Fruit fly (Drosophila melanogaster): ENCODE data around the gene pho.
A peak's percentile ranks its signal among the peaks of the same experiment; 100 is the strongest.

The pho gene

DNA sequence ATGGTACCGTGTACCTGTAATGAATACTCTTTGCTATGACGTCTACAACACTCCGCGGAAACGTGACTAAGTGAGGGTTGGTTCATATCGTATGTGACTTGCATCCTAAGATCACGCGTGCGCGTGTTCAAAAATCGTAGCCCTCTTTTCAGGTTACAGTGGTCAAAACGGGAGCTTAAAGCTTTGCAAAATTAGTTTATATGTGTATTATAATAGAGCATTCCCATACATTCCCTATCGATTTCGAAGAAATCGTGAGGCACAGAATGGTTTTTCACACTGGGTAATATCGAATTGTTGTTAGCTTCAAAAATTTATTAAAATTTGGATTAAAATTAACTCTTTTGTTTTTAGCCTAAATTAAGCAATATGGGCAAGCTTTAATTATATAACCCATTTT is 35.0 kb downstream of the pho start:
- peak; percentile 4 for TF ChIP-seq toe (GFP tag; optimal IDR thresholded peaks at IDR 0.05)
- no peak for TF ChIP-seq CG5204 (GFP tag; optimal IDR thresholded peaks at IDR 0.05)
- TF ChIP-seq bab1 (GFP tag; optimal IDR thresholded peaks at IDR 0.05) = peak; percentile 9
- peak; percentile 88 for TF ChIP-seq kay (GFP tag; ENCODE audit: borderline replicate concordance)

DNA sequence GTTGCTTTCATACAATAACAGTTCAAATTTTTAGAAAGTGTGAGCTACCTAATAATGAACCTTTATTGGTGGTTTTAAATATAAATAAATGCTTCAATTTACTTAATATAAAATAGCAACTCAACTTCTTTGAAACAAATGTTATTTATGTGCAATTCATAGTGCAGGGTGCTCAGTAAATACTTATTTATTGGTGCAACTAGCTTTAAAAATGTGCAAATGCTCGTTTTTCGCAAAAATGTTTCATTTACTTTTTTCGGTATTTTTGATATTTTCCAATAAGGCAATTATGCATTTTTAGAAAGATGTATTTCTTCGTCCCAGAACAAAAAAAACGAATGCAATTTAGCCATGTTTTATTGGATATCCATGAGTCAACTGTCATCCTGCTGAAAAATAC is 36.7 kb downstream of the pho start:
- TF ChIP-seq Hr96 (GFP tag; optimal IDR thresholded peaks at IDR 0.05) (no peak), ovo (GFP tag; optimal IDR thresholded peaks at IDR 0.05) (no peak), CG11617 (GFP tag; optimal IDR thresholded peaks at IDR 0.05) (no peak), Clk (GFP tag; optimal IDR thresholded peaks at IDR 0.05) (no peak), CG7101 (tag; optimal IDR thresholded peaks at IDR 0.05) (no peak), toe (GFP tag; optimal IDR thresholded peaks at IDR 0.05) (no peak), CG14711 (tag; optimal IDR thresholded peaks at IDR 0.05) (no peak), CG7045 (GFP tag; optimal IDR thresholded peaks at IDR 0.05) (no peak), pad (GFP tag; optimal IDR thresholded peaks at IDR 0.05) (no peak), cnc (optimal IDR thresholded peaks at IDR 0.05) (no peak), Mnt (GFP tag; optimal IDR thresholded peaks at IDR 0.05) (no peak), bab1 (GFP tag; optimal IDR thresholded peaks at IDR 0.05) (no peak)

- TF ChIP-seq tj (GFP tag; optimal IDR thresholded peaks at IDR 0.05) (no peak), Clk (GFP tag; optimal IDR thresholded peaks at IDR 0.05) (no peak), CG1620 (GFP tag; optimal IDR thresholded peaks at IDR 0.05) (no peak), cic (GFP tag; optimal IDR thresholded peaks at IDR 0.05) (no peak), cnc (optimal IDR thresholded peaks at IDR 0.05) (no peak), CG12768 (GFP tag; optimal IDR thresholded peaks at IDR 0.05) (no peak), CG11617 (GFP tag; optimal IDR thresholded peaks at IDR 0.05) (no peak), ovo (GFP tag; optimal IDR thresholded peaks at IDR 0.05) (no peak), Mnt (GFP tag; optimal IDR thresholded peaks at IDR 0.05) (no peak), CG7101 (tag; optimal IDR thresholded peaks at IDR 0.05) (no peak), Crg-1 (GFP tag; optimal IDR thresholded peaks at IDR 0.05) (no peak), pad (GFP tag; optimal IDR thresholded peaks at IDR 0.05) (no peak), bab1 (GFP tag; optimal IDR thresholded peaks at IDR 0.05) (no peak), kay (GFP tag; ENCODE audit: borderline replicate concordance) (no peak), CG33017 (tag; optimal IDR thresholded peaks at IDR 0.05) (no peak), CG5204 (GFP tag; optimal IDR thresholded peaks at IDR 0.05) (no peak), Hr96 (GFP tag; optimal IDR thresholded peaks at IDR 0.05) (no peak), toe (GFP tag; optimal IDR thresholded peaks at IDR 0.05) (no peak)
These were observed 54.4 kb downstream of the pho start for dm6 chr4:1127000-1127399.

dm6 chr4:1126290-1126689 is 55.1 kb downstream of the pho start, which contains the start of gene CG11155:
CG11155 (plus strand) TSS chr4:1126602.
- TF ChIP-seq Hr96 (GFP tag; optimal IDR thresholded peaks at IDR 0.05) (no peak), Mnt (GFP tag; optimal IDR thresholded peaks at IDR 0.05) (no peak), ovo (GFP tag; optimal IDR thresholded peaks at IDR 0.05) (no peak), CG11617 (GFP tag; optimal IDR thresholded peaks at IDR 0.05) (no peak), kay (GFP tag; ENCODE audit: borderline replicate concordance) (peak; percentile 85)

DNA sequence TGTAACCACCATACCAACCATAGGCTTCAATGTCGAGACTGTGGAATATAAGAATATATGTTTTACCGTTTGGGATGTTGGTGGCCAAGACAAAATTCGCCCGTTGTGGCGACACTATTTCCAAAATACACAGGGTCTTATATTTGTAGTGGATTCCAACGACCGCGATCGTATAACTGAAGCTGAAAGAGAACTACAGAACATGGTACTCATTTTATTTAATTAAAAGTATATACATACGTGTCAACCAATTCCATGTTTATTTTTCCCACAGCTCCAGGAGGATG is 57.0 kb downstream of the pho start:
- TF ChIP-seq cnc (optimal IDR thresholded peaks at IDR 0.05) = no peak
- peak; percentile 89 for TF ChIP-seq kay (GFP tag; ENCODE audit: borderline replicate concordance)

dm6 chr4:1123769-1124493 is 57.5 kb downstream of the pho start, which contains the start of gene Arf4:
Arf4 (plus strand) TSS chr4:1124167.
- no peak for TF ChIP-seq Mnt (GFP tag; optimal IDR thresholded peaks at IDR 0.05)
- no peak for TF ChIP-seq Clk (GFP tag; optimal IDR thresholded peaks at IDR 0.05)
- peak; percentile 57 for TF ChIP-seq bab1 (GFP tag; optimal IDR thresholded peaks at IDR 0.05)
- no peak for TF ChIP-seq toe (GFP tag; optimal IDR thresholded peaks at IDR 0.05)
- no peak for TF ChIP-seq CG12768 (GFP tag; optimal IDR thresholded peaks at IDR 0.05)
- TF ChIP-seq Crg-1 (GFP tag; optimal IDR thresholded peaks at IDR 0.05) = no peak
- no peak for TF ChIP-seq cnc (optimal IDR thresholded peaks at IDR 0.05)
- TF ChIP-seq kay (GFP tag; ENCODE audit: borderline replicate concordance) = no peak
- TF ChIP-seq CG7101 (tag; optimal IDR thresholded peaks at IDR 0.05) = no peak
- peak; percentile 12 for TF ChIP-seq CG14711 (tag; optimal IDR thresholded peaks at IDR 0.05)

dm6 chr4:1122658-1123606 is 58.5 kb downstream of the pho start, which contains the start of gene Cals:
Cals (minus strand) TSS chr4:1123357.
- no peak for TF ChIP-seq CG11617 (GFP tag; optimal IDR thresholded peaks at IDR 0.05)
- TF ChIP-seq toe (GFP tag; optimal IDR thresholded peaks at IDR 0.05) = no peak
- TF ChIP-seq kay (GFP tag; ENCODE audit: borderline replicate concordance) = peak; percentile 96
